Worm (Caenorhabditis elegans): Measurements from ENCODE around the gene clec-213.

ce11 chrV:7570955-7571354, 34.0 kb upstream of the clec-213 start, which contains the start of gene F19F10.14:
- no peak for TF ChIP-seq tbx-11 (GFP tag; IDR thresholded peaks at IDR 0.05)
- TF ChIP-seq tra-4 (tag; optimal IDR thresholded peaks at IDR 0.05), result no peak
- TF ChIP-seq ceh-36 (tag; optimal IDR thresholded peaks at IDR 0.05), result no peak

All from whole organism, early embryonic.